Fruit fly (Drosophila melanogaster) whole organism: Measurements from ENCODE around the gene CG31717.

Experiments used
- Dll ChIP-seq: fragments of >200 bp; optimal IDR thresholded peaks from 2 replicates; lab custom pipeline; 2017
- EcR ChIP-seq, 2 experiments: fragments of >200 bp; optimal IDR thresholded peaks; 2 replicates each; lab custom pipeline; 2017; ENCODE audit warnings: missing biosample characterization in 2 of 2, missing genetic modification characterization in 2 of 2, missing genetic modification reagents in 2 of 2
- pan ChIP-seq: fragments of >200 bp; optimal IDR thresholded peaks from 2 replicates; lab custom pipeline; 2017
- psq ChIP-seq: fragments of >200 bp; optimal IDR thresholded peaks from 2 replicates; lab custom pipeline; 2017

- TF ChIP-seq psq (lab: Kevin White, UChicago) (no peak), pan (lab: Kevin White, UChicago) (no peak), Dll (no peak), EcR (GFP tag; optimal IDR thresholded peaks at IDR 0.05; lab: Kevin White, UChicago) (no peak)
These were observed 19.0 kb upstream of the CG31717 start, which contains the start of gene ova for dm6 chr2L:10231510-10231909.
